Worm (Caenorhabditis elegans): ENCODE results near the gene fbxb-16.

DNA sequence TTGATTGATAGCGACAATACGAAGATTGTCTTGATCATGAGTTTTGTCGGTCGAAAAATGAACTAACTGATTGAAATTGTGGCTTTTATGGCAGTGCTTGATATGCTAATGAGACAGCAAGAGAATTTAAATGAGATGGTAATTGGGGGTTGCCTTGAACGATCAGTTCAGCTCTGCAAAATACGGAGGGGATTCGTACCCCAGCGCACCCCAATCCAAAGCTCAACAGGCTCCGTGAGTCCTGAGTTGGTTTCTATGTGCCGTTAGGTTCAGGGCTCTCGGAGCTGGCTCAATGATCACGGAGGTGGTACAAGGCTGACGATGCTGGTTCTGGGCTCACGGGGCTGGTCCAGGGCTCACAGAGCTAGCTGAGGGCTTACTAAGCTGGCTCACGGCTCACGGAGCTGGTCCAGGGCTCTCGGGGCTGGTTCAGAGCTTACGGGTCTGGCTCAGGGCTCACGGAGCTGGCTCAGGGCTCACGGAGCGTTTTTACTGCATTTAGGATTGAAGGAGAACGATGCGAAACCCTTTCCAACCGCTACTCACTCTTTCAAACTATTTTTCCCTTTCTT is 6.8 kb downstream of the fbxb-16 start, which contains the start of gene ZC204.6:
- TF ChIP-seq sox-4 (tag; optimal IDR thresholded peaks at IDR 0.05) (no peak), gmeb-2 (tag; optimal IDR thresholded peaks at IDR 0.05) (no peak)
